Worm (Caenorhabditis elegans) whole organism, L1 larva: Measurements from ENCODE around the gene mccc-1.

ENCODE experiments used
- C34B4.2 ChIP-seq: sonication (generic microtip); optimal IDR thresholded peaks from 2 replicates; lab custom pipeline; 2017; ENCODE audit warnings: mild to moderate bottlenecking, missing genetic modification characterization, missing compliant biosample characterization
- F16B12.6 ChIP-seq: fragments of 150-350 bp; optimal IDR thresholded peaks from 2 replicates; lab custom pipeline; 2014; ENCODE audit warnings: missing biosample characterization, missing genetic modification characterization
- aha-1 ChIP-seq: fragments of 150-350 bp; optimal IDR thresholded peaks from 2 replicates; lab custom pipeline; 2014; ENCODE audit warnings: missing biosample characterization, missing genetic modification characterization
- alr-1 ChIP-seq: fragments of 200-800 bp; sonication (Bioruptor generic); optimal IDR thresholded peaks from 2 replicates; lab custom pipeline; 2018; ENCODE audit warnings: borderline replicate concordance, mild to moderate bottlenecking, missing genetic modification characterization, missing compliant biosample characterization
- ama-1 ChIP-seq: fragments of 150-350 bp; optimal IDR thresholded peaks from 2 replicates; lab custom pipeline; 2014
- ceh-63 ChIP-seq: fragments of 200-800 bp; sonication (Bioruptor generic); optimal IDR thresholded peaks from 2 replicates; lab custom pipeline; 2018; ENCODE audit warnings: mild to moderate bottlenecking, missing genetic modification characterization, missing compliant biosample characterization
- ces-1 ChIP-seq: fragments of 150-350 bp; optimal IDR thresholded peaks from 2 replicates; lab custom pipeline; 2014; ENCODE audit warnings: missing biosample characterization, missing genetic modification reagents, missing genetic modification characterization
- efl-1 ChIP-seq, 4 experiments: fragments of 150-350 bp; optimal IDR thresholded peaks in 3 of 4; peaks in 1 of 4; 1 replicate in 1 of 4; 2 replicates in 3 of 4; lab custom pipeline; 2014; ENCODE audit warnings: missing biosample characterization in 2 of 4, missing genetic modification characterization in 2 of 4, missing genetic modification reagents in 2 of 4
- egl-13 ChIP-seq: sonication (generic microtip); optimal IDR thresholded peaks from 2 replicates; lab custom pipeline; 2016; ENCODE audit warnings: missing genotype, missing genetic modification reagents, missing genetic modification characterization, missing compliant biosample characterization
- lin-14 ChIP-seq: fragments of 200-800 bp; sonication (Bioruptor generic); optimal IDR thresholded peaks from 2 replicates; lab custom pipeline; 2018; ENCODE audit warnings: mild to moderate bottlenecking, missing genetic modification characterization, moderate library complexity, missing compliant biosample characterization
- lin-35 ChIP-seq, 2 experiments: fragments of 150-350 bp; optimal IDR thresholded peaks; 2 replicates each; lab custom pipeline; 2014; ENCODE audit warnings: missing biosample characterization in 2 of 2, missing genetic modification characterization in 2 of 2, missing genetic modification reagents in 2 of 2
- lin-39 ChIP-seq: fragments of 150-350 bp; optimal IDR thresholded peaks from 2 replicates; lab custom pipeline; 2014; ENCODE audit warnings: missing biosample characterization, missing genetic modification reagents, missing genetic modification characterization
- mep-1 ChIP-seq: fragments of 150-350 bp; optimal IDR thresholded peaks from 2 replicates; lab custom pipeline; 2014; ENCODE audit warnings: missing biosample characterization, missing genetic modification characterization
- nhr-12 ChIP-seq: sonication (generic microtip); optimal IDR thresholded peaks from 2 replicates; lab custom pipeline; 2017; ENCODE audit warnings: missing biosample characterization, missing genetic modification characterization
- nhr-71 ChIP-seq: sonication (generic microtip); optimal IDR thresholded peaks from 2 replicates; lab custom pipeline; 2016; ENCODE audit warnings: mild to moderate bottlenecking, missing genetic modification characterization, moderate library complexity, missing compliant biosample characterization
- nhr-90 ChIP-seq: sonication (generic microtip); optimal IDR thresholded peaks from 2 replicates; lab custom pipeline; 2016; ENCODE audit warnings: mild to moderate bottlenecking, missing genetic modification characterization, missing compliant biosample characterization; ENCODE audit not compliant: poor library complexity
- rnt-1 ChIP-seq: sonication (generic microtip); optimal IDR thresholded peaks from 2 replicates; lab custom pipeline; 2016; ENCODE audit warnings: mild to moderate bottlenecking, missing genetic modification characterization, moderate library complexity, missing compliant biosample characterization
- snpc-4 ChIP-seq: fragments of 150-350 bp; optimal IDR thresholded peaks from 2 replicates; lab custom pipeline; 2014; ENCODE audit warnings: missing biosample characterization, missing genetic modification characterization
- unc-62 ChIP-seq: fragments of 150-350 bp; optimal IDR thresholded peaks from 2 replicates; lab custom pipeline; 2014; ENCODE audit warnings: missing biosample characterization, missing genetic modification reagents, missing genetic modification characterization
- xbp-1 ChIP-seq: sonication (generic microtip); optimal IDR thresholded peaks from 2 replicates; lab custom pipeline; 2016; ENCODE audit warnings: missing genetic modification characterization, missing compliant biosample characterization

mccc-1 gene

DNA sequence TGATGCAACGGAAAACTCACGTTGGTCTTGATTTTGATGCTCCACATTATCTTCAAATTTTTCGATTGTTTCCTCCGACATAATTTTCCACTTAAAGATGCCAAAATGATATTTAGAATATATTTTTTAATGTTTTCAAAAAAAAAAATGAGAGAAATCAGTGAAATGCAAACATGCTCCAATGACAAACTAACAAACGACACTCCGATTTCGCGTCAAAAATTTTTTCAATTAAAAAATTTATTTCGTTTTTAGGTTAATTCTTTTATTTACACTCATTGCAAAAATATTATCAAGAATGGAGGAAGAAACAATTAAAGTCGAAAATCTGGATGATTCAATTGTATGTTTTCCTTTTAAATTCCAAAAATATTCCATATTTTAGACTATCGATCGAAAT, 47.7 kb downstream of the mccc-1 start, which contains the start of the genes trmt-10A and F25H8.2 (continued):
- TF ChIP-seq lin-14 (GFP tag; lab: Kevin White, UChicago) (peak; percentile 58), xbp-1 (peak; percentile 13), nhr-90 (tag; lab: Kevin White, UChicago) (no peak), nhr-71 (tag; lab: Kevin White, UChicago) (peak; percentile 36), rnt-1 (tag; lab: Kevin White, UChicago) (no peak), aha-1 (no peak), ceh-63 (GFP tag; lab: Kevin White, UChicago) (no peak), snpc-4 (tag; lab: Kevin White, UChicago) (no peak), ama-1 (lab: Kevin White, UChicago) (no peak), F16B12.6 (tag; lab: Kevin White, UChicago) (peak; percentile 3), egl-13 (tag; lab: Kevin White, UChicago) (no peak), lin-39 (tag; lab: Kevin White, UChicago) (no peak), alr-1 (tag; lab: Kevin White, UChicago) (no peak), C34B4.2 (no peak), lin-35 (GFP tag; optimal IDR thresholded peaks at IDR 0.05; lab: Kevin White, UChicago) (peak; percentile 62 to 79), unc-62 (GFP tag; lab: Kevin White, UChicago) (no peak), nhr-12 (tag; lab: Kevin White, UChicago) (no peak), mep-1 (peak; percentile 77)

ce11 chrIV:9933580-9933979, 49.2 kb downstream of the mccc-1 start, which contains the start of gene spe-29:
Gene spe-29, plus strand, starts transcription at chrIV:9933880.
- TF ChIP-seq ces-1 (no peak), efl-1 (optimal IDR thresholded peaks at IDR 0.05; lab: Kevin White, UChicago) (no peak), efl-1 (GFP tag; optimal IDR thresholded peaks at IDR 0.05 in 1 of 2; lab: Kevin White, UChicago) (peak in 1 of 2 experiments; percentile 1)
